Worm (Caenorhabditis elegans): ENCODE data around the gene T05A8.3.

DNA sequence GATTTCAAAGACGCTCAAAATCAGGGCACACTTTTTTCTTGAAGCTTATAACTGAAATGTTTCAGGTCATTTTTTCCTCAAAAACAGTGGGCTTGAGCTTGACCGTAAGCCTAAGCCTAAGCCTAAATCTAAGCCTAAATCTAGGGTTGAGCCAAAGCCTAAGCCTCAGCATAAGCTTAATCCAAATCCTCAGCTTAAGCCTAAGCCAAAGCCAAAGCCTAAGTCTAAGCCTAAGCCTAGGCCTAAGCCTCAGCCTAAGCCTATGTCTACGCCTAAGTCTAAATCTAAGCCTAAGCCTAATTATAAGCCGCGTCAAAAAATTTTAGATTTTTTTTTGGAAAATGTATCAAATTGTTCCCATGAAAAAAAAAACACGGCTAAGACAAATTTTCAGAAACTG, 17.0 kb upstream of the T05A8.3 start:
- no peak for TF ChIP-seq nhr-28 (tag; optimal IDR thresholded peaks at IDR 0.05)
- TF ChIP-seq ama-1 (optimal IDR thresholded peaks at IDR 0.05): no peak
- no peak for TF ChIP-seq elt-1 (tag; optimal IDR thresholded peaks at IDR 0.05)
- no peak for TF ChIP-seq pha-4 (tag; optimal IDR thresholded peaks at IDR 0.05)
- no peak for TF ChIP-seq skn-1 (tag; optimal IDR thresholded peaks at IDR 0.05)
- TF ChIP-seq unc-62 (GFP tag; optimal IDR thresholded peaks at IDR 0.05): no peak
- TF ChIP-seq pqm-1 (tag; optimal IDR thresholded peaks at IDR 0.05): no peak
- no peak for TF ChIP-seq nhr-11 (tag; optimal IDR thresholded peaks at IDR 0.05)
- no peak for TF ChIP-seq nhr-23 (tag; optimal IDR thresholded peaks at IDR 0.05)

Data from whole organism, L3 larva.